Fruit fly (Drosophila melanogaster) whole organism, embryonic: ENCODE data around the gene wrm2.

Source experiments
- Aef1 ChIP-seq: fragments of 200-800 bp; sonication (Bioruptor generic); IDR thresholded peaks from 3 replicates; pipeline ENCODE4 v1.3.6; 2022; ENCODE audit warnings: missing biosample characterization, missing genetic modification characterization
- BEAF-32 ChIP-seq: fragments of 200-800 bp; sonication (Bioruptor generic); optimal IDR thresholded peaks from 3 replicates; lab custom pipeline; 2017; ENCODE audit warnings: missing biosample characterization, missing genetic modification characterization, mild to moderate bottlenecking, moderate library complexity, missing genetic modification reagents
- Bteb2 ChIP-seq: fragments of 200-800 bp; sonication (Bioruptor generic); optimal IDR thresholded peaks from 2 replicates; lab custom pipeline; 2016; ENCODE audit warnings: missing biosample characterization, missing genetic modification characterization
- CG12071 ChIP-seq: fragments of 200-800 bp; sonication (Bioruptor generic); optimal IDR thresholded peaks from 3 replicates; lab custom pipeline; 2018; ENCODE audit warnings: missing biosample characterization, mild to moderate bottlenecking, missing genetic modification characterization
- CG12744 ChIP-seq: fragments of 200-800 bp; sonication (Bioruptor generic); optimal IDR thresholded peaks from 2 replicates; lab custom pipeline; 2016; ENCODE audit warnings: missing biosample characterization, missing genetic modification characterization
- CG14014 ChIP-seq: fragments of 200-800 bp; sonication (Bioruptor generic); IDR thresholded peaks from 2 replicates; pipeline ENCODE4 v1.3.6; 2022; ENCODE audit warnings: missing biosample characterization, missing genetic modification characterization
- CG1603 ChIP-seq: fragments of 200-800 bp; sonication (Bioruptor generic); optimal IDR thresholded peaks from 2 replicates; lab custom pipeline; 2019; ENCODE audit warnings: missing biosample characterization, mild to moderate bottlenecking, missing genetic modification characterization, moderate library complexity
- CG2120 ChIP-seq: fragments of 200-800 bp; sonication (Bioruptor generic); optimal IDR thresholded peaks from 3 replicates; lab custom pipeline; 2016; ENCODE audit warnings: missing biosample characterization, missing genetic modification characterization
- CG2129 ChIP-seq: fragments of 200-800 bp; sonication (Bioruptor generic); IDR thresholded peaks from 2 replicates; pipeline ENCODE4 v1.3.6; 2022; ENCODE audit warnings: missing biosample characterization, missing genetic modification characterization; ENCODE audit not compliant: partially characterized antibody
- CG2712 ChIP-seq: fragments of 200-800 bp; optimal IDR thresholded peaks from 3 replicates; lab custom pipeline; 2019; ENCODE audit warnings: missing biosample characterization, mild to moderate bottlenecking, missing genetic modification characterization, moderate library complexity
- CG3065 ChIP-seq: fragments of 200-800 bp; sonication (Bioruptor generic); optimal IDR thresholded peaks from 2 replicates; lab custom pipeline; 2016; ENCODE audit warnings: missing biosample characterization, missing genetic modification characterization
- CG31224 ChIP-seq: fragments of 200-800 bp; sonication (Bioruptor generic); IDR thresholded peaks from 2 replicates; pipeline ENCODE4 v1.3.6; 2022; ENCODE audit warnings: missing biosample characterization, missing genetic modification characterization
- CG31441 ChIP-seq: fragments of 200-800 bp; sonication (Bioruptor generic); IDR thresholded peaks from 2 replicates; pipeline ENCODE4 v1.3.6; 2022; ENCODE audit warnings: missing biosample characterization, missing genetic modification characterization
- CG33557 ChIP-seq: fragments of 200-800 bp; sonication (Bioruptor generic); optimal IDR thresholded peaks from 2 replicates; lab custom pipeline; 2019; ENCODE audit warnings: missing biosample characterization, mild to moderate bottlenecking, missing genetic modification characterization, moderate library complexity
- CG34224 ChIP-seq: fragments of 200-800 bp; sonication (Bioruptor generic); IDR thresholded peaks from 3 replicates; pipeline ENCODE4 v1.3.6; 2022; ENCODE audit warnings: missing biosample characterization, missing genetic modification characterization; ENCODE audit not compliant: partially characterized antibody
- CG4617 ChIP-seq: fragments of 200-800 bp; sonication (Bioruptor generic); optimal IDR thresholded peaks from 3 replicates; lab custom pipeline; 2016; ENCODE audit warnings: missing biosample characterization, missing genetic modification characterization, borderline replicate concordance
- CG4707 ChIP-seq: fragments of 200-800 bp; sonication (Bioruptor generic); optimal IDR thresholded peaks from 2 replicates; lab custom pipeline; 2018; ENCODE audit warnings: missing biosample characterization, mild to moderate bottlenecking, missing genetic modification characterization, moderate library complexity
- CG4820 ChIP-seq: fragments of 200-800 bp; sonication (Bioruptor generic); optimal IDR thresholded peaks from 3 replicates; lab custom pipeline; 2016; ENCODE audit warnings: missing biosample characterization, missing genetic modification characterization
- CG8765 ChIP-seq: fragments of 200-800 bp; sonication (Bioruptor generic); IDR thresholded peaks from 2 replicates; pipeline ENCODE4 v1.3.6; 2022; ENCODE audit warnings: missing biosample characterization, missing genetic modification characterization
- CG8924 ChIP-seq: fragments of 200-800 bp; optimal IDR thresholded peaks from 3 replicates; lab custom pipeline; 2019; ENCODE audit warnings: missing biosample characterization, mild to moderate bottlenecking, missing genetic modification characterization, moderate library complexity
- CG9817 ChIP-seq: fragments of 200-800 bp; sonication (Bioruptor generic); optimal IDR thresholded peaks from 2 replicates; lab custom pipeline; 2018; ENCODE audit warnings: missing biosample characterization, mild to moderate bottlenecking, missing genetic modification characterization, moderate library complexity
- CoRest ChIP-seq: fragments of 200-800 bp; sonication (Bioruptor generic); optimal IDR thresholded peaks from 3 replicates; lab custom pipeline; 2018; ENCODE audit warnings: missing biosample characterization, mild to moderate bottlenecking, missing genetic modification characterization, moderate library complexity
- Doc3 ChIP-seq: fragments of 200-800 bp; sonication (Bioruptor generic); IDR thresholded peaks from 3 replicates; pipeline ENCODE4 v1.3.6; 2022; ENCODE audit warnings: missing biosample characterization, missing genetic modification characterization; ENCODE audit not compliant: partially characterized antibody
- Dp ChIP-seq: fragments of 200-800 bp; sonication (Bioruptor generic); optimal IDR thresholded peaks from 2 replicates; lab custom pipeline; 2018; ENCODE audit warnings: missing biosample characterization, mild to moderate bottlenecking, missing genetic modification characterization, moderate library complexity
- Elba2 ChIP-seq: fragments of 200-800 bp; sonication (Bioruptor generic); optimal IDR thresholded peaks from 3 replicates; lab custom pipeline; 2016; ENCODE audit warnings: missing biosample characterization, missing genetic modification characterization
- Fer1 ChIP-seq: fragments of 200-800 bp; sonication (Bioruptor generic); optimal IDR thresholded peaks from 2 replicates; lab custom pipeline; 2017; ENCODE audit warnings: missing biosample characterization, mild to moderate bottlenecking, missing genetic modification characterization
- HLH54F ChIP-seq: fragments of 200-800 bp; sonication (Bioruptor generic); optimal IDR thresholded peaks from 3 replicates; lab custom pipeline; 2016; ENCODE audit warnings: missing biosample characterization, missing genetic modification characterization
- MESR4 ChIP-seq: fragments of 200-800 bp; sonication (Bioruptor generic); optimal IDR thresholded peaks from 2 replicates; lab custom pipeline; 2018; ENCODE audit warnings: missing biosample characterization, mild to moderate bottlenecking, missing genetic modification characterization, moderate library complexity
- Myb ChIP-seq: fragments of 200-800 bp; sonication (Bioruptor generic); optimal IDR thresholded peaks from 2 replicates; lab custom pipeline; 2016; ENCODE audit warnings: missing biosample characterization, missing genetic modification characterization
- Sin3A ChIP-seq: fragments of >200 bp; optimal IDR thresholded peaks from 2 replicates; lab custom pipeline; 2018
- Stat92E ChIP-seq, 3 experiments: fragments of >200 bp in 2 of 3; fragments of 200-800 bp in 1 of 3; sonication (Bioruptor generic) in 1 of 3; optimal IDR thresholded peaks; 2 replicates each; lab custom pipeline; 2017 to 2019; ENCODE audit warnings: missing biosample characterization in 3 of 3, missing genetic modification characterization in 3 of 3, mild to moderate bottlenecking in 1 of 3, moderate library complexity in 1 of 3
- Vsx1 ChIP-seq: fragments of 200-800 bp; sonication (Bioruptor generic); optimal IDR thresholded peaks from 2 replicates; lab custom pipeline; 2017; ENCODE audit warnings: missing biosample characterization, mild to moderate bottlenecking, missing genetic modification characterization, missing genetic modification reagents
- YL-1 ChIP-seq: fragments of 200-800 bp; sonication (Bioruptor generic); optimal IDR thresholded peaks from 3 replicates; lab custom pipeline; 2017; ENCODE audit warnings: missing biosample characterization, mild to moderate bottlenecking, missing genetic modification characterization
- ato ChIP-seq: fragments of 200-800 bp; sonication (Bioruptor generic); IDR thresholded peaks from 2 replicates; pipeline ENCODE4 v1.3.6; 2022; ENCODE audit warnings: missing biosample characterization, missing genetic modification characterization; ENCODE audit not compliant: partially characterized antibody
- bbx ChIP-seq: fragments of 200-800 bp; sonication (Bioruptor generic); IDR thresholded peaks from 2 replicates; pipeline ENCODE4 v1.3.6; 2022; ENCODE audit warnings: missing biosample characterization, missing genetic modification characterization; ENCODE audit not compliant: partially characterized antibody
- dmrt99B ChIP-seq: fragments of 200-800 bp; sonication (Bioruptor generic); optimal IDR thresholded peaks from 2 replicates; lab custom pipeline; 2018; ENCODE audit warnings: missing biosample characterization, mild to moderate bottlenecking, missing genetic modification characterization, moderate library complexity
- en ChIP-seq: fragments of 200-800 bp; sonication (Bioruptor generic); optimal IDR thresholded peaks from 2 replicates; lab custom pipeline; 2016; ENCODE audit warnings: missing biosample characterization, missing genetic modification characterization
- fd102C ChIP-seq: fragments of 200-800 bp; sonication (Bioruptor generic); optimal IDR thresholded peaks from 2 replicates; lab custom pipeline; 2018; ENCODE audit warnings: missing biosample characterization, mild to moderate bottlenecking, missing genetic modification characterization, moderate library complexity
- gce ChIP-seq: fragments of 200-800 bp; sonication (Bioruptor generic); IDR thresholded peaks from 3 replicates; pipeline ENCODE4 v1.3.6; 2022; ENCODE audit warnings: missing biosample characterization, missing genetic modification characterization
- gsb-n ChIP-seq: fragments of 200-800 bp; sonication (Bioruptor generic); optimal IDR thresholded peaks from 3 replicates; lab custom pipeline; 2018; ENCODE audit warnings: missing biosample characterization, mild to moderate bottlenecking, missing genetic modification characterization
- hb ChIP-seq: fragments of 200-800 bp; sonication (Bioruptor generic); IDR thresholded peaks from 3 replicates; pipeline ENCODE4 v1.3.6; 2022; ENCODE audit warnings: missing biosample characterization, missing genetic modification characterization; ENCODE audit not compliant: partially characterized antibody
- hkb ChIP-seq, 2 experiments: fragments of 200-800 bp in 1 of 2; fragments of >200 bp in 1 of 2; sonication (Bioruptor generic) in 1 of 2; IDR thresholded peaks in 1 of 2; optimal IDR thresholded peaks in 1 of 2; 2 replicates each; pipeline versions ENCODE4 v1.3.6 to Lab custom; 2017 to 2022; ENCODE audit warnings: missing biosample characterization in 1 of 2, missing genetic modification characterization in 1 of 2
- kni ChIP-seq: fragments of 200-800 bp; sonication (Bioruptor generic); optimal IDR thresholded peaks from 3 replicates; lab custom pipeline; 2017; ENCODE audit warnings: mild to moderate bottlenecking, missing biosample characterization, missing genetic modification reagents, missing genetic modification characterization
- nerfin-1 ChIP-seq: fragments of 200-800 bp; sonication (Bioruptor generic); optimal IDR thresholded peaks from 3 replicates; lab custom pipeline; 2019; ENCODE audit warnings: missing biosample characterization, mild to moderate bottlenecking, missing genetic modification characterization, moderate library complexity
- org-1 ChIP-seq: fragments of 200-800 bp; sonication (Bioruptor generic); optimal IDR thresholded peaks from 2 replicates; lab custom pipeline; 2017; ENCODE audit warnings: missing biosample characterization, missing genetic modification characterization
- psq ChIP-seq: fragments of 200-800 bp; sonication (Bioruptor generic); optimal IDR thresholded peaks from 2 replicates; lab custom pipeline; 2017; ENCODE audit warnings: missing biosample characterization, missing genetic modification characterization
- pzg ChIP-seq: fragments of 200-800 bp; sonication (Bioruptor generic); optimal IDR thresholded peaks from 3 replicates; lab custom pipeline; 2018; ENCODE audit warnings: missing biosample characterization, mild to moderate bottlenecking, missing genetic modification characterization, moderate library complexity
- sisA ChIP-seq: fragments of 200-800 bp; sonication (Bioruptor generic); IDR thresholded peaks from 2 replicates; pipeline ENCODE4 v1.3.6; 2022; ENCODE audit warnings: missing biosample characterization, missing genetic modification characterization
- toy ChIP-seq: fragments of 200-800 bp; sonication (Bioruptor generic); IDR thresholded peaks from 2 replicates; pipeline ENCODE4 v1.3.6; 2022; ENCODE audit warnings: missing biosample characterization, missing genetic modification characterization
- trem ChIP-seq: fragments of 200-800 bp; optimal IDR thresholded peaks from 3 replicates; lab custom pipeline; 2019; ENCODE audit warnings: missing biosample characterization, mild to moderate bottlenecking, missing genetic modification characterization, moderate library complexity

wrm2 gene

dm6 chr3L:7334990-7335389 lies at the start of gene wrm2, which contains the start of gene wrm1:
Gene wrm2 (minus strand): TSS chr3L:7335226.
Gene wrm1 (minus strand): TSS chr3L:7335226.
- TF ChIP-seq toy (GFP tag; lab: Robert Waterston, UW) (no peak), kni (no peak), trem (tag; lab: Kevin White, UChicago) (peak; percentile 55), Doc3 (GFP tag; lab: Robert Waterston, UW) (peak; percentile 57; the same call in 1 of the 3 replicates), pzg (GFP tag; lab: Kevin White, UChicago) (peak; percentile 59), bbx (GFP tag; lab: Robert Waterston, UW) (peak; percentile 79), CG8924 (tag; lab: Kevin White, UChicago) (peak; percentile 66), CG14014 (GFP tag; lab: Robert Waterston, UW) (no peak), Vsx1 (GFP tag; lab: Kevin White, UChicago) (no peak), Stat92E (GFP tag; optimal IDR thresholded peaks at IDR 0.05; lab: Kevin White, UChicago) (peak in 1 of 3 experiments; percentile 73), hkb (optimal IDR thresholded peaks at IDR 0.05; lab: Kevin White, UChicago) (no peak), hkb (GFP tag; IDR thresholded peaks at IDR 0.05; lab: Robert Waterston, UW) (no peak), gsb-n (tag; lab: Kevin White, UChicago) (peak; percentile 89), CoRest (tag; lab: Kevin White, UChicago) (peak; percentile 15), sisA (GFP tag; lab: Robert Waterston, UW) (no peak), Dp (GFP tag; lab: Kevin White, UChicago) (peak; percentile 34), CG3065 (GFP tag; lab: Kevin White, UChicago) (peak; percentile 66), CG31224 (no peak), CG2120 (GFP tag; lab: Kevin White, UChicago) (no peak), hb (GFP tag; lab: Robert Waterston, UW) (no peak), CG4820 (GFP tag; lab: Kevin White, UChicago) (no peak), CG33557 (GFP tag; lab: Kevin White, UChicago) (peak; percentile 43), ato (no peak), CG12744 (GFP tag; lab: Kevin White, UChicago) (no peak), CG12071 (GFP tag; lab: Kevin White, UChicago) (no peak), nerfin-1 (tag; lab: Kevin White, UChicago) (no peak), CG9817 (tag; lab: Kevin White, UChicago) (no peak), Sin3A (peak; percentile 10), CG4617 (peak; percentile 62), CG2712 (tag; lab: Kevin White, UChicago) (peak; percentile 42), YL-1 (GFP tag; lab: Kevin White, UChicago) (peak; percentile 93), CG4707 (no peak), Myb (GFP tag; lab: Kevin White, UChicago) (peak; percentile 28), en (no peak), psq (GFP tag; lab: Kevin White, UChicago) (no peak), MESR4 (GFP tag; lab: Kevin White, UChicago) (peak; percentile 98), Fer1 (GFP tag; lab: Kevin White, UChicago) (peak; percentile 11), CG2129 (GFP tag; lab: Robert Waterston, UW) (peak; percentile 53), Bteb2 (GFP tag; lab: Kevin White, UChicago) (no peak), CG31441 (GFP tag; lab: Robert Waterston, UW) (no peak), dmrt99B (tag; lab: Kevin White, UChicago) (no peak), CG8765 (GFP tag; lab: Robert Waterston, UW) (no peak), Aef1 (no peak), org-1 (GFP tag; lab: Kevin White, UChicago) (no peak), gce (GFP tag; lab: Robert Waterston, UW) (no peak), fd102C (no peak), BEAF-32 (peak; percentile 74), Elba2 (GFP tag; lab: Kevin White, UChicago) (peak; percentile 88), CG1603 (tag; lab: Kevin White, UChicago) (peak; percentile 47), CG34224 (GFP tag; lab: Robert Waterston, UW) (peak; percentile 46; the same call in 1 of the 3 replicates), HLH54F (GFP tag; lab: Kevin White, UChicago) (no peak)
